Fruit fly (Drosophila melanogaster) whole organism, wandering third instar larva: Measurements from ENCODE around the gene CG16717.

Experiments used
- CG9705 ChIP-seq: fragments of 200-800 bp; sonication (Bioruptor generic); optimal IDR thresholded peaks from 2 replicates; lab custom pipeline; 2018; ENCODE audit warnings: missing biosample characterization, mild to moderate bottlenecking, missing genetic modification characterization
- Dfd ChIP-seq: fragments of >200 bp; optimal IDR thresholded peaks from 2 replicates; lab custom pipeline; 2017; ENCODE audit warnings: missing biosample characterization, missing genetic modification characterization
- Dif ChIP-seq: fragments of 200-275, 200-300 bp; sonication (Bioruptor generic); optimal IDR thresholded peaks from 2 replicates; lab custom pipeline; 2018; ENCODE audit warnings: missing biosample characterization, missing genetic modification characterization; ENCODE audit not compliant: partially characterized antibody
- GATAd ChIP-seq: sonication (Bioruptor generic); optimal IDR thresholded peaks from 2 replicates; lab custom pipeline; 2016; ENCODE audit warnings: missing biosample characterization, missing genetic modification characterization
- HLH106 ChIP-seq: fragments of 200-800 bp; optimal IDR thresholded peaks from 3 replicates; lab custom pipeline; 2019; ENCODE audit warnings: missing biosample characterization, mild to moderate bottlenecking, missing genetic modification characterization, moderate library complexity
- Hr78 ChIP-seq: fragments of >200 bp; optimal IDR thresholded peaks from 2 replicates; lab custom pipeline; 2017; ENCODE audit warnings: missing biosample characterization, missing genetic modification characterization
- Myc ChIP-seq: fragments of >200 bp; optimal IDR thresholded peaks from 2 replicates; lab custom pipeline; 2017
- N ChIP-seq: fragments of >200 bp; optimal IDR thresholded peaks from 2 replicates; lab custom pipeline; 2018; ENCODE audit warnings: missing biosample characterization, missing external identifiers, missing genetic modification characterization
- OdsH ChIP-seq: fragments of 200-800 bp; sonication (Bioruptor generic); optimal IDR thresholded peaks from 2 replicates; lab custom pipeline; 2016; ENCODE audit warnings: missing biosample characterization, mild to moderate bottlenecking, missing genetic modification characterization
- Rel ChIP-seq, 2 experiments: fragments of 200-800 bp; sonication (Bioruptor generic) in 1 of 2; optimal IDR thresholded peaks; 2 replicates in 1 of 2; 3 replicates in 1 of 2; lab custom pipeline; 2016 to 2019; ENCODE audit warnings: mild to moderate bottlenecking in 2 of 2, missing biosample characterization in 2 of 2, missing genetic modification characterization in 2 of 2, moderate library complexity in 1 of 2
- dmrt93B ChIP-seq: fragments of 200-800 bp; sonication (Bioruptor generic); optimal IDR thresholded peaks from 2 replicates; lab custom pipeline; 2018; ENCODE audit warnings: missing biosample characterization, mild to moderate bottlenecking, missing genetic modification characterization
- dsf ChIP-seq: sonication (Bioruptor generic); optimal IDR thresholded peaks from 2 replicates; lab custom pipeline; 2016; ENCODE audit warnings: missing biosample characterization, missing genetic modification characterization, borderline replicate concordance
- ey ChIP-seq: fragments of 200-800 bp; sonication (Bioruptor generic); optimal IDR thresholded peaks from 2 replicates; lab custom pipeline; 2016; ENCODE audit warnings: missing biosample characterization, missing genetic modification characterization
- jim ChIP-seq: fragments of 175-275, 200-325 bp; sonication (Bioruptor generic); optimal IDR thresholded peaks from 2 replicates; lab custom pipeline; 2016; ENCODE audit warnings: missing biosample characterization, mild to moderate bottlenecking, missing genetic modification characterization
- lola ChIP-seq: fragments of >200 bp; optimal IDR thresholded peaks from 2 replicates; lab custom pipeline; 2017; ENCODE audit warnings: missing biosample characterization, missing genetic modification characterization
- pan ChIP-seq: fragments of >200 bp; optimal IDR thresholded peaks from 2 replicates; lab custom pipeline; 2017
- psq ChIP-seq: fragments of 200-800 bp; sonication (Bioruptor generic); optimal IDR thresholded peaks from 3 replicates; lab custom pipeline; 2017; ENCODE audit warnings: missing biosample characterization, mild to moderate bottlenecking, missing genetic modification characterization, moderate library complexity
- rgr ChIP-seq: fragments of 200-800 bp; sonication (Bioruptor generic); optimal IDR thresholded peaks from 3 replicates; lab custom pipeline; 2016; ENCODE audit warnings: missing biosample characterization, mild to moderate bottlenecking, missing genetic modification characterization
- sv ChIP-seq: fragments of 200-800 bp; sonication (Bioruptor generic); optimal IDR thresholded peaks from 3 replicates; lab custom pipeline; 2016; ENCODE audit warnings: missing biosample characterization, missing genetic modification characterization
- usp ChIP-seq: fragments of >200 bp; optimal IDR thresholded peaks from 2 replicates; lab custom pipeline; 2017; ENCODE audit warnings: missing biosample characterization, missing genetic modification characterization

CG16717 gene

dm6 chr3L:9723108-9723507 is 44.1 kb downstream of the CG16717 start, which contains the start of the genes nbs and defl:
nbs (minus strand) TSS chr3L:9723194.
defl (plus strand) TSS chr3L:9723423.
- TF ChIP-seq sv (GFP tag; lab: Kevin White, UChicago) (peak; percentile 56), HLH106 (tag; lab: Kevin White, UChicago) (peak; percentile 85), ey (peak; percentile 72), Rel (GFP tag; optimal IDR thresholded peaks at IDR 0.05; lab: Kevin White, UChicago) (no peak), Rel (tag; optimal IDR thresholded peaks at IDR 0.05; lab: Kevin White, UChicago) (peak; percentile 49), CG9705 (GFP tag; lab: Kevin White, UChicago) (peak; percentile 67), N (no peak), rgr (GFP tag; lab: Kevin White, UChicago) (peak; percentile 80), usp (GFP tag; lab: Kevin White, UChicago) (no peak), dsf (GFP tag; lab: Kevin White, UChicago) (peak; percentile 46), Hr78 (GFP tag; lab: Kevin White, UChicago) (no peak), Dif (no peak), Myc (peak; percentile 27), psq (peak; percentile 62), OdsH (GFP tag; lab: Kevin White, UChicago) (peak; percentile 62)

- TF ChIP-seq jim (GFP tag; lab: Kevin White, UChicago) = no peak
- no peak for TF ChIP-seq Dif
- TF ChIP-seq HLH106 (tag; lab: Kevin White, UChicago) = peak; percentile 4
- no peak for TF ChIP-seq dmrt93B (GFP tag; lab: Kevin White, UChicago)
- no peak for TF ChIP-seq Rel (GFP tag; optimal IDR thresholded peaks at IDR 0.05; lab: Kevin White, UChicago)
- TF ChIP-seq Rel (tag; optimal IDR thresholded peaks at IDR 0.05; lab: Kevin White, UChicago) = peak; percentile 62
- no peak for TF ChIP-seq lola
- no peak for TF ChIP-seq pan (lab: Kevin White, UChicago)
- no peak for TF ChIP-seq usp (GFP tag; lab: Kevin White, UChicago)
- no peak for TF ChIP-seq GATAd (GFP tag; lab: Kevin White, UChicago)
- TF ChIP-seq rgr (GFP tag; lab: Kevin White, UChicago) = no peak
These were observed 47.7 kb downstream of the CG16717 start, which contains the start of gene Naa60 for dm6 chr3L:9726707-9727106. Naa60 (plus strand) TSS chr3L:9726895.

dm6 chr3L:9729795-9730421 is 50.9 kb downstream of the CG16717 start, which contains the start of gene ATPsynB:
ATPsynB (plus strand) TSS chr3L:9729999.
- TF ChIP-seq Dif = peak; percentile 42
- no peak for TF ChIP-seq Dfd (GFP tag; lab: Kevin White, UChicago)
- TF ChIP-seq Rel (GFP tag; optimal IDR thresholded peaks at IDR 0.05; lab: Kevin White, UChicago) = no peak
- TF ChIP-seq Rel (tag; optimal IDR thresholded peaks at IDR 0.05; lab: Kevin White, UChicago) = peak; percentile 46
- TF ChIP-seq, all 38 proteins: peak for 2
